Fruit fly (Drosophila melanogaster): ENCODE results near the gene CG15717.

DNA sequence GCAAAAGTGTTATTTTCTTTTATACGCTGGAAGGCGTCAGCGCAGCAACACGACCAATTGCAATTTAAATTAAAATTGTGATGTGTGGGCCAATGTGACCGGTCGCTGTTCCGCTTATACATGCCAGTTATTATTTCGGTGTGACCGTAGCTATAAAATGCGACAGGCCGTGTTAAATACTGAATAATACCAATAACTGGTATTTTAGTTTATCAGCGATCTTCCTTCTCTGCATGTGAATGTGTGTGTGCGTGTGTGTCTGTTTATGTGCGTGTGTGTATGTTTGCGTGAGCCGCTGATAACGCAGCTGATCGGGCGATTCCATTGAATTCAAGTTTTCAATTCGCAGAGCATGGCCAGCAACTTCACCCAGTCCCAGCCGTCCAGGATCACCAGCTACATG, at the start of gene CG15717, which contains the start of the genes CG32638 and MFS10:
- TF ChIP-seq usp (GFP tag; optimal IDR thresholded peaks at IDR 0.05), result no peak
- no peak for TF ChIP-seq EcR (GFP tag; optimal IDR thresholded peaks at IDR 0.05)
- TF ChIP-seq pan (optimal IDR thresholded peaks at IDR 0.05), result no peak
- no peak for TF ChIP-seq Dll (optimal IDR thresholded peaks at IDR 0.05)
- TF ChIP-seq CG8478 (optimal IDR thresholded peaks at IDR 0.05), result no peak

All from whole organism.